Fruit fly (Drosophila melanogaster) whole organism, embryonic: ENCODE data around the gene Enoph.

ENCODE experiments used
- Ada2b ChIP-seq: fragments of 200-800 bp; sonication (Bioruptor generic); IDR thresholded peaks from 2 replicates; pipeline ENCODE4 v1.3.6; 2022; ENCODE audit warnings: missing biosample characterization, missing genetic modification characterization
- Atf3 ChIP-seq: fragments of 200-800 bp; sonication (Bioruptor generic); optimal IDR thresholded peaks from 3 replicates; lab custom pipeline; 2016; ENCODE audit warnings: missing biosample characterization, missing genetic modification characterization
- CG12155 ChIP-seq: fragments of 200-800 bp; sonication (Bioruptor generic); optimal IDR thresholded peaks from 3 replicates; lab custom pipeline; 2016; ENCODE audit warnings: missing biosample characterization, missing genetic modification characterization
- CG12299 ChIP-seq: fragments of 200-800 bp; sonication (Bioruptor generic); optimal IDR thresholded peaks from 2 replicates; lab custom pipeline; 2018; ENCODE audit warnings: missing biosample characterization, mild to moderate bottlenecking, missing genetic modification characterization
- CG15479 ChIP-seq: fragments of 200-800 bp; sonication (Bioruptor generic); optimal IDR thresholded peaks from 3 replicates; lab custom pipeline; 2019; ENCODE audit warnings: missing biosample characterization, mild to moderate bottlenecking, missing genetic modification characterization, moderate library complexity
- CG16815 ChIP-seq: fragments of 200-800 bp; sonication (Bioruptor generic); optimal IDR thresholded peaks from 3 replicates; lab custom pipeline; 2017; ENCODE audit warnings: missing biosample characterization, mild to moderate bottlenecking, missing genetic modification characterization
- CG17361 ChIP-seq: fragments of 200-800 bp; sonication (Bioruptor generic); IDR thresholded peaks from 3 replicates; pipeline ENCODE4 v1.3.6; 2022; ENCODE audit warnings: missing biosample characterization, missing genetic modification characterization
- CG17829 ChIP-seq: fragments of 200-800 bp; optimal IDR thresholded peaks from 2 replicates; lab custom pipeline; 2019; ENCODE audit warnings: missing biosample characterization, mild to moderate bottlenecking, missing genetic modification characterization, moderate library complexity
- CG18764 ChIP-seq: fragments of 200-800 bp; sonication (Bioruptor generic); optimal IDR thresholded peaks from 3 replicates; lab custom pipeline; 2016; ENCODE audit warnings: missing biosample characterization, missing genetic modification characterization
- CG3995 ChIP-seq: fragments of 200-800 bp; sonication (Bioruptor generic); optimal IDR thresholded peaks from 3 replicates; lab custom pipeline; 2016; ENCODE audit warnings: missing biosample characterization, missing genetic modification characterization
- CG5180 ChIP-seq: fragments of 200-800 bp; sonication (Bioruptor generic); optimal IDR thresholded peaks from 3 replicates; lab custom pipeline; 2017; ENCODE audit warnings: missing biosample characterization, missing genetic modification characterization, mild to moderate bottlenecking, moderate library complexity, missing genetic modification reagents
- CG6689 ChIP-seq: fragments of 200-800 bp; sonication (Bioruptor generic); IDR thresholded peaks from 2 replicates; pipeline ENCODE4 v1.3.6; 2022; ENCODE audit warnings: missing biosample characterization, missing genetic modification characterization
- CG7556 ChIP-seq: fragments of 200-800 bp; sonication (Bioruptor generic); optimal IDR thresholded peaks from 2 replicates; lab custom pipeline; 2017; ENCODE audit warnings: missing biosample characterization, mild to moderate bottlenecking, missing genetic modification characterization
- CG8290 ChIP-seq, 3 experiments: fragments of 200-800 bp; sonication (Bioruptor generic); optimal IDR thresholded peaks; 2 replicates each; lab custom pipeline; 2016 to 2019; ENCODE audit warnings: missing biosample characterization in 3 of 3, missing genetic modification characterization in 3 of 3, mild to moderate bottlenecking in 2 of 3, moderate library complexity in 1 of 3
- CG8765 ChIP-seq: fragments of 200-800 bp; sonication (Bioruptor generic); IDR thresholded peaks from 2 replicates; pipeline ENCODE4 v1.3.6; 2022; ENCODE audit warnings: missing biosample characterization, missing genetic modification characterization
- CG9437 ChIP-seq: fragments of 200-800 bp; sonication (Bioruptor generic); optimal IDR thresholded peaks from 2 replicates; lab custom pipeline; 2018; ENCODE audit warnings: missing biosample characterization, mild to moderate bottlenecking, missing genetic modification characterization
- CG9609 ChIP-seq: fragments of 200-800 bp; sonication (Bioruptor generic); optimal IDR thresholded peaks from 3 replicates; lab custom pipeline; 2016; ENCODE audit warnings: missing biosample characterization, missing genetic modification characterization
- CoRest ChIP-seq: fragments of 200-800 bp; sonication (Bioruptor generic); optimal IDR thresholded peaks from 3 replicates; lab custom pipeline; 2018; ENCODE audit warnings: missing biosample characterization, mild to moderate bottlenecking, missing genetic modification characterization, moderate library complexity
- Doc3 ChIP-seq: fragments of 200-800 bp; sonication (Bioruptor generic); IDR thresholded peaks from 3 replicates; pipeline ENCODE4 v1.3.6; 2022; ENCODE audit warnings: missing biosample characterization, missing genetic modification characterization; ENCODE audit not compliant: partially characterized antibody
- E2f2 ChIP-seq: fragments of 200-800 bp; sonication (Bioruptor generic); IDR thresholded peaks from 2 replicates; pipeline ENCODE4 v1.3.6; 2022; ENCODE audit warnings: missing biosample characterization, missing genetic modification characterization
- Ets97D ChIP-seq: fragments of 200-800 bp; sonication (Bioruptor generic); optimal IDR thresholded peaks from 3 replicates; lab custom pipeline; 2016; ENCODE audit warnings: missing biosample characterization, missing genetic modification characterization
- GATAe ChIP-seq: fragments of 200-800 bp; sonication (Bioruptor generic); conservative IDR thresholded peaks from 2 replicates; pipeline ENCODE4 v1.3.6; 2022; ENCODE audit warnings: missing biosample characterization, missing genetic modification characterization
- H15 ChIP-seq: fragments of 200-800 bp; sonication (Bioruptor generic); IDR thresholded peaks from 3 replicates; pipeline ENCODE4 v1.3.6; 2022; ENCODE audit warnings: missing biosample characterization, missing genetic modification characterization
- Hey ChIP-seq: fragments of 200-800 bp; sonication (Bioruptor generic); optimal IDR thresholded peaks from 3 replicates; lab custom pipeline; 2018; ENCODE audit warnings: missing biosample characterization, mild to moderate bottlenecking, missing genetic modification characterization
- HmgZ ChIP-seq: fragments of 200-800 bp; sonication (Bioruptor generic); optimal IDR thresholded peaks from 2 replicates; lab custom pipeline; 2018; ENCODE audit warnings: missing biosample characterization, mild to moderate bottlenecking, missing genetic modification characterization
- Jarid2 ChIP-seq: fragments of 200-800 bp; sonication (Bioruptor generic); optimal IDR thresholded peaks from 3 replicates; lab custom pipeline; 2017; ENCODE audit warnings: mild to moderate bottlenecking, missing biosample characterization, missing genetic modification reagents, missing genetic modification characterization
- cad ChIP-seq: fragments of >200 bp; optimal IDR thresholded peaks from 2 replicates; lab custom pipeline; 2017; ENCODE audit warnings: missing biosample characterization, missing genetic modification characterization
- caup ChIP-seq: fragments of 200-800 bp; sonication (Bioruptor generic); optimal IDR thresholded peaks from 3 replicates; lab custom pipeline; 2017; ENCODE audit warnings: missing biosample characterization, mild to moderate bottlenecking, missing genetic modification characterization, moderate library complexity; ENCODE audit not compliant: severe bottlenecking
- chinmo ChIP-seq: fragments of 200-800 bp; sonication (Bioruptor generic); IDR thresholded peaks from 4 replicates; pipeline ENCODE4 v1.3.6; 2022; ENCODE audit warnings: missing biosample characterization, missing genetic modification characterization; ENCODE audit not compliant: partially characterized antibody
- dati ChIP-seq: fragments of 200-800 bp; sonication (Bioruptor generic); IDR thresholded peaks from 2 replicates; pipeline ENCODE4 v1.3.6; 2022; ENCODE audit warnings: missing biosample characterization, missing genetic modification characterization
- eve ChIP-seq, 2 experiments: fragments of >200 bp; optimal IDR thresholded peaks; 2 replicates each; lab custom pipeline; 2017; ENCODE audit warnings: missing biosample characterization in 2 of 2, missing genetic modification characterization in 2 of 2
- ind ChIP-seq: fragments of 200-800 bp; sonication (Bioruptor generic); optimal IDR thresholded peaks from 3 replicates; lab custom pipeline; 2016; ENCODE audit warnings: missing biosample characterization, missing genetic modification characterization
- inv ChIP-seq: fragments of 200-800 bp; sonication (Bioruptor generic); IDR thresholded peaks from 2 replicates; pipeline ENCODE4 v1.3.6; 2022; ENCODE audit warnings: missing biosample characterization, missing genetic modification characterization; ENCODE audit not compliant: partially characterized antibody
- kni ChIP-seq: fragments of 200-800 bp; sonication (Bioruptor generic); optimal IDR thresholded peaks from 3 replicates; lab custom pipeline; 2017; ENCODE audit warnings: mild to moderate bottlenecking, missing biosample characterization, missing genetic modification reagents, missing genetic modification characterization
- lbe ChIP-seq: fragments of 200-800 bp; sonication (Bioruptor generic); optimal IDR thresholded peaks from 2 replicates; lab custom pipeline; 2016; ENCODE audit warnings: missing biosample characterization, mild to moderate bottlenecking, missing genetic modification characterization
- lmd ChIP-seq: fragments of 200-800 bp; sonication (Bioruptor generic); IDR thresholded peaks from 2 replicates; pipeline ENCODE4 v1.3.6; 2022; ENCODE audit warnings: missing biosample characterization, missing genetic modification characterization
- luna ChIP-seq: fragments of 200-800 bp; sonication (Bioruptor generic); optimal IDR thresholded peaks from 2 replicates; lab custom pipeline; 2016; ENCODE audit warnings: missing biosample characterization, missing genetic modification characterization
- nom ChIP-seq: fragments of 200-800 bp; sonication (Bioruptor generic); optimal IDR thresholded peaks from 2 replicates; lab custom pipeline; 2017; ENCODE audit warnings: missing biosample characterization, missing genetic modification characterization, mild to moderate bottlenecking, moderate library complexity, missing genetic modification reagents
- ssp ChIP-seq: fragments of 200-800 bp; sonication (Bioruptor generic); IDR thresholded peaks from 2 replicates; pipeline ENCODE4 v1.3.6; 2022; ENCODE audit warnings: missing biosample characterization, missing genetic modification characterization
- stwl ChIP-seq: fragments of 200-800 bp; sonication (Bioruptor generic); optimal IDR thresholded peaks from 3 replicates; lab custom pipeline; 2018; ENCODE audit warnings: missing biosample characterization, mild to moderate bottlenecking, missing genetic modification characterization, moderate library complexity
- tgo ChIP-seq: fragments of 200-800 bp; sonication (Bioruptor generic); IDR thresholded peaks from 3 replicates; pipeline ENCODE4 v1.3.6; 2022; ENCODE audit warnings: missing biosample characterization, missing genetic modification characterization
- vnd ChIP-seq: fragments of 200-800 bp; sonication (Bioruptor generic); IDR thresholded peaks from 3 replicates; pipeline ENCODE4 v1.3.6; 2022; ENCODE audit warnings: missing biosample characterization, missing genetic modification characterization; ENCODE audit not compliant: partially characterized antibody
- wek ChIP-seq: fragments of 200-800 bp; sonication (Bioruptor generic); optimal IDR thresholded peaks from 3 replicates; lab custom pipeline; 2018; ENCODE audit warnings: missing biosample characterization, mild to moderate bottlenecking, missing genetic modification characterization, moderate library complexity

Enoph gene

dm6 chr3R:5270806-5271205, 14.3 kb upstream of the Enoph start (continued):
- TF ChIP-seq CG12299: no peak
- no peak for TF ChIP-seq CG9609 (GFP tag; lab: Kevin White, UChicago)
- TF ChIP-seq wek (GFP tag; lab: Kevin White, UChicago): no peak
- no peak for TF ChIP-seq CG8290 (GFP tag; optimal IDR thresholded peaks at IDR 0.05; lab: Kevin White, UChicago)
- peak; percentile 24 to 50 for TF ChIP-seq CG8290 (tag; optimal IDR thresholded peaks at IDR 0.05; lab: Kevin White, UChicago)
- TF ChIP-seq, all 482 proteins: peak for 59

- no peak for TF ChIP-seq CG17829 (tag; lab: Kevin White, UChicago)
- peak; percentile 11 for TF ChIP-seq HmgZ (tag; lab: Kevin White, UChicago)
- no peak for TF ChIP-seq nom (GFP tag; lab: Kevin White, UChicago)
- peak; percentile 77 for TF ChIP-seq CG3995 (GFP tag; lab: Kevin White, UChicago)
- TF ChIP-seq CG9437 (GFP tag; lab: Kevin White, UChicago): peak; percentile 97
- peak; percentile 31 for TF ChIP-seq lbe
Measured at dm6 chr3R:5268495-5268894, 12.0 kb upstream of the Enoph start.

dm6 chr3R:5266282-5266681, 9.8 kb upstream of the Enoph start:
- TF ChIP-seq inv (GFP tag; lab: Robert Waterston, UW) (no peak), cad (GFP tag; lab: Kevin White, UChicago) (peak; percentile 30)
- TF ChIP-seq, all 482 proteins: peak for 1

- TF ChIP-seq tgo (GFP tag; lab: Robert Waterston, UW) (no peak), H15 (no peak), CG3995 (GFP tag; lab: Kevin White, UChicago) (peak; percentile 2), Atf3 (GFP tag; lab: Kevin White, UChicago) (no peak), caup (GFP tag; lab: Kevin White, UChicago) (no peak), stwl (tag; lab: Kevin White, UChicago) (no peak), Ada2b (GFP tag; lab: Robert Waterston, UW) (no peak), CG8765 (no peak), kni (GFP tag; lab: Kevin White, UChicago) (peak; percentile 83), luna (GFP tag; lab: Kevin White, UChicago) (no peak), GATAe (GFP tag; lab: Robert Waterston, UW) (no peak), CG15479 (no peak), Ets97D (GFP tag; lab: Kevin White, UChicago) (no peak), CG7556 (GFP tag; lab: Kevin White, UChicago) (peak; percentile 73), CG18764 (GFP tag; lab: Kevin White, UChicago) (peak; percentile 37), CG16815 (GFP tag; lab: Kevin White, UChicago) (no peak), CG17361 (GFP tag; lab: Robert Waterston, UW) (peak; percentile 72; the same call in 2 of the 3 replicates), E2f2 (GFP tag; lab: Robert Waterston, UW) (no peak), CG5180 (GFP tag; lab: Kevin White, UChicago) (no peak), Hey (tag; lab: Kevin White, UChicago) (no peak), CG6689 (GFP tag; lab: Robert Waterston, UW) (no peak; the same call in 1 of the 2 replicates), CoRest (tag; lab: Kevin White, UChicago) (peak; percentile 64), vnd (GFP tag; lab: Robert Waterston, UW) (no peak), chinmo (GFP tag; lab: Robert Waterston, UW) (peak; percentile 91; the same call in 2 of the 4 replicates), Doc3 (GFP tag; lab: Robert Waterston, UW) (0 out of 3 replicates have a peak, but pooled peaks have one; percentile 4), eve (GFP tag; optimal IDR thresholded peaks at IDR 0.05; lab: Kevin White, UChicago) (no peak), ind (GFP tag; lab: Kevin White, UChicago) (peak; percentile 13), CG12155 (peak; percentile 49), Jarid2 (peak; percentile 79), ssp (GFP tag; lab: Robert Waterston, UW) (no peak), dati (GFP tag; lab: Robert Waterston, UW) (no peak), lmd (no peak; the same call in 1 of the 2 replicates)
Measured at dm6 chr3R:5264251-5265098, 8.0 kb upstream of the Enoph start.
